Worm (Caenorhabditis elegans): Measurements from ENCODE around the gene snpn-1.

ce11 chrIV:5063297-5063696 is 27.5 kb downstream of the snpn-1 start:
- TF ChIP-seq ama-1 (optimal IDR thresholded peaks at IDR 0.05) (no peak), F13C5.2 (tag; optimal IDR thresholded peaks at IDR 0.05) (no peak), hnd-1 (tag; optimal IDR thresholded peaks at IDR 0.05) (no peak), tbx-11 (GFP tag; IDR thresholded peaks at IDR 0.05) (no peak), pes-1 (GFP tag; IDR thresholded peaks at IDR 0.05) (no peak), B0310.2 (tag; optimal IDR thresholded peaks at IDR 0.05) (no peak), sea-1 (GFP tag; conservative IDR thresholded peaks at IDR 0.05) (no peak), tra-4 (tag; optimal IDR thresholded peaks at IDR 0.05) (no peak), ceh-36 (tag; optimal IDR thresholded peaks at IDR 0.05) (no peak), ceh-13 (GFP tag; optimal IDR thresholded peaks at IDR 0.05) (no peak), ets-7 (tag; optimal IDR thresholded peaks at IDR 0.05) (no peak)
